Fruit fly (Drosophila melanogaster) whole organism, embryonic: ENCODE data around the gene Cdc6.

ENCODE experiments used
- ATbp ChIP-seq: fragments of 200-800 bp; sonication (Bioruptor generic); optimal IDR thresholded peaks from 2 replicates; lab custom pipeline; 2017; ENCODE audit warnings: missing biosample characterization, mild to moderate bottlenecking, missing genetic modification characterization, missing genetic modification reagents
- Asciz ChIP-seq: fragments of 200-800 bp; sonication (Bioruptor generic); optimal IDR thresholded peaks from 2 replicates; lab custom pipeline; 2017; ENCODE audit warnings: missing biosample characterization, mild to moderate bottlenecking, missing genetic modification characterization, missing genetic modification reagents
- CG1024 ChIP-seq: fragments of 200-800 bp; sonication (Bioruptor generic); IDR thresholded peaks from 2 replicates; pipeline ENCODE4 v1.3.6; 2022; ENCODE audit warnings: missing biosample characterization, missing genetic modification characterization
- CG10274 ChIP-seq: fragments of 200-800 bp; sonication (Bioruptor generic); optimal IDR thresholded peaks from 3 replicates; lab custom pipeline; 2017; ENCODE audit warnings: missing biosample characterization, mild to moderate bottlenecking, missing genetic modification characterization
- CG10462 ChIP-seq: fragments of 200-800 bp; sonication (Bioruptor generic); optimal IDR thresholded peaks from 2 replicates; lab custom pipeline; 2016; ENCODE audit warnings: missing biosample characterization, missing genetic modification characterization
- CG1233 ChIP-seq: fragments of 200-800 bp; sonication (Bioruptor generic); optimal IDR thresholded peaks from 4 replicates; lab custom pipeline; 2018; ENCODE audit warnings: missing biosample characterization, mild to moderate bottlenecking, missing genetic modification characterization
- CG12942 ChIP-seq: fragments of 200-800 bp; sonication (Bioruptor generic); optimal IDR thresholded peaks from 3 replicates; lab custom pipeline; 2016; ENCODE audit warnings: missing biosample characterization, missing genetic modification characterization
- CG13424 ChIP-seq: fragments of 200-800 bp; sonication (Bioruptor generic); optimal IDR thresholded peaks from 2 replicates; lab custom pipeline; 2019; ENCODE audit warnings: missing biosample characterization, mild to moderate bottlenecking, missing genetic modification characterization, moderate library complexity
- CG14965 ChIP-seq: fragments of 200-800 bp; sonication (Bioruptor generic); optimal IDR thresholded peaks from 2 replicates; lab custom pipeline; 2016; ENCODE audit warnings: missing biosample characterization, missing genetic modification characterization, borderline replicate concordance
- CG15269 ChIP-seq: fragments of 200-800 bp; sonication (Bioruptor generic); optimal IDR thresholded peaks from 2 replicates; lab custom pipeline; 2018; ENCODE audit warnings: missing biosample characterization, mild to moderate bottlenecking, missing genetic modification characterization, moderate library complexity
- CG2120 ChIP-seq: fragments of 200-800 bp; sonication (Bioruptor generic); optimal IDR thresholded peaks from 3 replicates; lab custom pipeline; 2016; ENCODE audit warnings: missing biosample characterization, missing genetic modification characterization
- CG30431 ChIP-seq: fragments of 200-800 bp; sonication (Bioruptor generic); optimal IDR thresholded peaks from 2 replicates; lab custom pipeline; 2017; ENCODE audit warnings: missing biosample characterization, missing genetic modification characterization
- CG32772 ChIP-seq: fragments of 200-800 bp; sonication (Bioruptor generic); IDR thresholded peaks from 2 replicates; pipeline ENCODE4 v1.3.6; 2022; ENCODE audit warnings: missing biosample characterization, missing genetic modification characterization
- CG3847 ChIP-seq: fragments of 200-800 bp; sonication (Bioruptor generic); IDR thresholded peaks from 2 replicates; pipeline ENCODE4 v1.3.6; 2022; ENCODE audit warnings: missing biosample characterization, missing genetic modification characterization
- CG4424 ChIP-seq: fragments of 200-800 bp; sonication (Bioruptor generic); optimal IDR thresholded peaks from 3 replicates; lab custom pipeline; 2016; ENCODE audit warnings: missing biosample characterization, missing genetic modification characterization
- CG6272 ChIP-seq: fragments of 200-800 bp; sonication (Bioruptor generic); IDR thresholded peaks from 2 replicates; pipeline ENCODE4 v1.3.6; 2022; ENCODE audit warnings: missing biosample characterization, missing genetic modification characterization
- CG6654 ChIP-seq: fragments of 200-800 bp; sonication (Bioruptor generic); optimal IDR thresholded peaks from 2 replicates; lab custom pipeline; 2017; ENCODE audit warnings: missing biosample characterization, mild to moderate bottlenecking, missing genetic modification characterization
- CG6765 ChIP-seq: fragments of 200-800 bp; sonication (Bioruptor generic); optimal IDR thresholded peaks from 3 replicates; lab custom pipeline; 2017; ENCODE audit warnings: missing biosample characterization, mild to moderate bottlenecking, missing genetic modification characterization
- CG6813 ChIP-seq: fragments of 200-800 bp; sonication (Bioruptor generic); optimal IDR thresholded peaks from 2 replicates; lab custom pipeline; 2017; ENCODE audit warnings: missing biosample characterization, missing genetic modification characterization, mild to moderate bottlenecking, moderate library complexity, missing genetic modification reagents
- CG7372 ChIP-seq: fragments of 200-800 bp; sonication (Bioruptor generic); IDR thresholded peaks from 2 replicates; pipeline ENCODE4 v1.3.6; 2022; ENCODE audit warnings: missing biosample characterization, missing genetic modification characterization
- CG9727 ChIP-seq: fragments of 200-800 bp; sonication (Bioruptor generic); optimal IDR thresholded peaks from 3 replicates; lab custom pipeline; 2017; ENCODE audit warnings: missing biosample characterization, mild to moderate bottlenecking, missing genetic modification characterization
- CkIIα-i1 ChIP-seq: fragments of 200-800 bp; sonication (Bioruptor generic); IDR thresholded peaks from 2 replicates; pipeline ENCODE4 v1.3.6; 2022; ENCODE audit warnings: missing biosample characterization, missing genetic modification characterization
- Deaf1 ChIP-seq: fragments of 200-800 bp; optimal IDR thresholded peaks from 3 replicates; lab custom pipeline; 2019; ENCODE audit warnings: missing biosample characterization, mild to moderate bottlenecking, missing genetic modification characterization, moderate library complexity
- Fer2 ChIP-seq: fragments of 200-800 bp; sonication (Bioruptor generic); optimal IDR thresholded peaks from 2 replicates; lab custom pipeline; 2018; ENCODE audit warnings: missing biosample characterization, mild to moderate bottlenecking, missing genetic modification characterization, moderate library complexity
- Gsc ChIP-seq: fragments of 200-800 bp; sonication (Bioruptor generic); IDR thresholded peaks from 2 replicates; pipeline ENCODE4 v1.3.6; 2022; ENCODE audit warnings: missing biosample characterization, missing genetic modification characterization
- Hand ChIP-seq: fragments of 200-800 bp; sonication (Bioruptor generic); optimal IDR thresholded peaks from 2 replicates; lab custom pipeline; 2017; ENCODE audit warnings: mild to moderate bottlenecking, missing biosample characterization, missing genetic modification reagents, missing genetic modification characterization
- HmgZ ChIP-seq: fragments of 200-800 bp; sonication (Bioruptor generic); optimal IDR thresholded peaks from 2 replicates; lab custom pipeline; 2018; ENCODE audit warnings: missing biosample characterization, mild to moderate bottlenecking, missing genetic modification characterization
- Hmx ChIP-seq: fragments of 200-800 bp; sonication (Bioruptor generic); optimal IDR thresholded peaks from 2 replicates; lab custom pipeline; 2016; ENCODE audit warnings: missing biosample characterization, missing genetic modification characterization
- Hr3 ChIP-seq: fragments of 200-800 bp; sonication (Bioruptor generic); optimal IDR thresholded peaks from 3 replicates; lab custom pipeline; 2016; ENCODE audit warnings: missing biosample characterization, missing genetic modification characterization
- Sox102F ChIP-seq: fragments of 200-800 bp; sonication (Bioruptor generic); optimal IDR thresholded peaks from 2 replicates; lab custom pipeline; 2018; ENCODE audit warnings: missing biosample characterization, mild to moderate bottlenecking, missing genetic modification characterization, moderate library complexity
- Xbp1 ChIP-seq: fragments of 200-800 bp; sonication (Bioruptor generic); optimal IDR thresholded peaks from 3 replicates; lab custom pipeline; 2016; ENCODE audit warnings: missing biosample characterization, mild to moderate bottlenecking, missing genetic modification characterization
- amos ChIP-seq: fragments of 200-800 bp; sonication (Bioruptor generic); IDR thresholded peaks from 2 replicates; pipeline ENCODE4 v1.3.6; 2022; ENCODE audit warnings: missing biosample characterization, missing genetic modification characterization; ENCODE audit not compliant: partially characterized antibody
- ap ChIP-seq: fragments of 200-800 bp; sonication (Bioruptor generic); IDR thresholded peaks from 2 replicates; pipeline ENCODE4 v1.3.6; 2022; ENCODE audit warnings: missing biosample characterization, missing genetic modification characterization
- cato ChIP-seq: fragments of 200-800 bp; sonication (Bioruptor generic); optimal IDR thresholded peaks from 2 replicates; lab custom pipeline; 2016; ENCODE audit warnings: missing biosample characterization, missing genetic modification characterization, borderline replicate concordance
- cg ChIP-seq: fragments of 200-800 bp; sonication (Bioruptor generic); optimal IDR thresholded peaks from 3 replicates; lab custom pipeline; 2019; ENCODE audit warnings: missing biosample characterization, mild to moderate bottlenecking, missing genetic modification characterization, moderate library complexity
- chm ChIP-seq: fragments of 200-800 bp; sonication (Bioruptor generic); IDR thresholded peaks from 2 replicates; pipeline ENCODE4 v1.3.6; 2022; ENCODE audit warnings: missing biosample characterization, missing genetic modification characterization
- emc ChIP-seq: fragments of 200-800 bp; sonication (Bioruptor generic); optimal IDR thresholded peaks from 2 replicates; lab custom pipeline; 2016; ENCODE audit warnings: missing biosample characterization, missing genetic modification characterization
- eve ChIP-seq, 2 experiments: fragments of >200 bp; optimal IDR thresholded peaks; 2 replicates each; lab custom pipeline; 2017; ENCODE audit warnings: missing biosample characterization in 2 of 2, missing genetic modification characterization in 2 of 2
- exex ChIP-seq: fragments of 200-800 bp; sonication (Bioruptor generic); optimal IDR thresholded peaks from 4 replicates; lab custom pipeline; 2018; ENCODE audit warnings: missing biosample characterization, mild to moderate bottlenecking, missing genetic modification characterization, moderate library complexity
- grau ChIP-seq: fragments of 200-800 bp; optimal IDR thresholded peaks from 3 replicates; lab custom pipeline; 2019; ENCODE audit warnings: missing biosample characterization, mild to moderate bottlenecking, missing genetic modification characterization, moderate library complexity
- hbn ChIP-seq: fragments of 200-800 bp; sonication (Bioruptor generic); IDR thresholded peaks from 2 replicates; pipeline ENCODE4 v1.3.6; 2022; ENCODE audit warnings: missing biosample characterization, missing genetic modification characterization; ENCODE audit not compliant: partially characterized antibody
- insv ChIP-seq, 2 experiments: fragments of 200-800 bp; sonication (Bioruptor generic); optimal IDR thresholded peaks; 3 replicates each; lab custom pipeline; 2016 to 2018; ENCODE audit warnings: missing biosample characterization in 2 of 2, missing genetic modification characterization in 2 of 2
- nerfin-2 ChIP-seq: fragments of 200-800 bp; sonication (Bioruptor generic); IDR thresholded peaks from 2 replicates; pipeline ENCODE4 v1.3.6; 2022; ENCODE audit warnings: missing biosample characterization, missing genetic modification characterization; ENCODE audit not compliant: partially characterized antibody
- nom ChIP-seq: fragments of 200-800 bp; sonication (Bioruptor generic); optimal IDR thresholded peaks from 2 replicates; lab custom pipeline; 2017; ENCODE audit warnings: missing biosample characterization, missing genetic modification characterization, mild to moderate bottlenecking, moderate library complexity, missing genetic modification reagents
- org-1 ChIP-seq: fragments of 200-800 bp; sonication (Bioruptor generic); optimal IDR thresholded peaks from 2 replicates; lab custom pipeline; 2017; ENCODE audit warnings: missing biosample characterization, missing genetic modification characterization
- pfk ChIP-seq: fragments of 200-800 bp; sonication (Bioruptor generic); optimal IDR thresholded peaks from 2 replicates; lab custom pipeline; 2018; ENCODE audit warnings: missing biosample characterization, mild to moderate bottlenecking, missing genetic modification characterization, moderate library complexity
- row ChIP-seq: fragments of 200-800 bp; sonication (Bioruptor generic); IDR thresholded peaks from 3 replicates; pipeline ENCODE4 v1.3.6; 2022; ENCODE audit warnings: missing biosample characterization, missing genetic modification characterization
- schlank ChIP-seq: fragments of 200-800 bp; sonication (Bioruptor generic); optimal IDR thresholded peaks from 2 replicates; lab custom pipeline; 2018; ENCODE audit warnings: missing biosample characterization, mild to moderate bottlenecking, missing genetic modification characterization
- seq ChIP-seq: fragments of 200-800 bp; sonication (Bioruptor generic); IDR thresholded peaks from 2 replicates; pipeline ENCODE4 v1.3.6; 2022; ENCODE audit warnings: missing biosample characterization, missing genetic modification characterization
- wor ChIP-seq: fragments of 200-800 bp; sonication (Bioruptor generic); IDR thresholded peaks from 2 replicates; pipeline ENCODE4 v1.3.6; 2022; ENCODE audit warnings: missing biosample characterization, missing genetic modification characterization
- yki ChIP-seq: fragments of >200 bp; optimal IDR thresholded peaks from 3 replicates; lab custom pipeline; 2018

Cdc6 gene

dm6 chr3L:8675545-8676084 lies 41.7 kb upstream of the Cdc6 start, which contains the start of gene hry (continued):
- TF ChIP-seq org-1 (peak; percentile 14), CG1024 (no peak), cato (GFP tag; lab: Kevin White, UChicago) (no peak), grau (tag; lab: Kevin White, UChicago) (peak; percentile 38), yki (lab: Kevin White, UChicago) (no peak), eve (GFP tag; optimal IDR thresholded peaks at IDR 0.05; lab: Kevin White, UChicago) (no peak), CG4424 (no peak), CG15269 (tag; lab: Kevin White, UChicago) (peak; percentile 56), Gsc (no peak), CG32772 (GFP tag; lab: Robert Waterston, UW) (no peak), CG9727 (GFP tag; lab: Kevin White, UChicago) (peak; percentile 21), chm (GFP tag; lab: Robert Waterston, UW) (peak; percentile 69), wor (GFP tag; lab: Robert Waterston, UW) (no peak), Hmx (GFP tag; lab: Kevin White, UChicago) (no peak), Sox102F (no peak), Deaf1 (peak; percentile 100), CG6813 (peak; percentile 66), Asciz (GFP tag; lab: Kevin White, UChicago) (no peak), CG7372 (peak; percentile 94), HmgZ (tag; lab: Kevin White, UChicago) (peak; percentile 42), CG1233 (GFP tag; lab: Kevin White, UChicago) (no peak), ATbp (GFP tag; lab: Kevin White, UChicago) (no peak), ap (GFP tag; lab: Robert Waterston, UW) (no peak), Hr3 (GFP tag; lab: Kevin White, UChicago) (no peak), exex (peak; percentile 29), CG6272 (GFP tag; lab: Robert Waterston, UW) (no peak), CG30431 (GFP tag; lab: Kevin White, UChicago) (no peak), CG12942 (GFP tag; lab: Kevin White, UChicago) (no peak), cg (GFP tag; lab: Kevin White, UChicago) (peak; percentile 96), Xbp1 (GFP tag; lab: Kevin White, UChicago) (no peak), insv (GFP tag; optimal IDR thresholded peaks at IDR 0.05; lab: Kevin White, UChicago) (no peak), CG13424 (peak; percentile 12), amos (GFP tag; lab: Robert Waterston, UW) (peak; percentile 58; the same call in 1 of the 2 replicates), hbn (GFP tag; lab: Robert Waterston, UW) (no peak), Hand (GFP tag; lab: Kevin White, UChicago) (no peak), schlank (tag; lab: Kevin White, UChicago) (no peak), CG3847 (0 out of 2 replicates have a peak, but pooled peaks have one; percentile 17), CG14965 (no peak), seq (GFP tag; lab: Robert Waterston, UW) (peak; percentile 8; the same call in 1 of the 2 replicates), row (GFP tag; lab: Robert Waterston, UW) (peak; percentile 24; the same call in 1 of the 3 replicates), nerfin-2 (GFP tag; lab: Robert Waterston, UW) (no peak), emc (GFP tag; lab: Kevin White, UChicago) (no peak), nom (GFP tag; lab: Kevin White, UChicago) (peak; percentile 87), CG10462 (GFP tag; lab: Kevin White, UChicago) (no peak), Fer2 (tag; lab: Kevin White, UChicago) (no peak), pfk (GFP tag; lab: Kevin White, UChicago) (peak; percentile 4), CG10274 (GFP tag; lab: Kevin White, UChicago) (no peak), CkIIα-i1 (GFP tag; lab: Robert Waterston, UW) (no peak), CG6765 (GFP tag; lab: Kevin White, UChicago) (no peak), CG6654 (GFP tag; lab: Kevin White, UChicago) (no peak), CG2120 (GFP tag; lab: Kevin White, UChicago) (no peak)
